Fruit fly (Drosophila melanogaster) S2 (cell line): ENCODE measurements around the gene mid.

Source experiments
- CG8478 ChIP-seq: fragments of >200 bp; optimal IDR thresholded peaks from 2 replicates; lab custom pipeline; 2018
- CTCF ChIP-seq, 2 experiments: fragments of >200 bp; optimal IDR thresholded peaks; 2 replicates each; lab custom pipeline; 2018

The mid gene

dm6 chr2L:5514946-5515345 lies 53.5 kb downstream of the mid start:
- TF ChIP-seq CTCF (optimal IDR thresholded peaks at IDR 0.05; lab: Kevin White, UChicago), result no peak
- TF ChIP-seq CG8478 (lab: Kevin White, UChicago), result no peak
